Worm (Caenorhabditis elegans): Measurements from ENCODE around the gene wdr-46.

wdr-46 gene

DNA sequence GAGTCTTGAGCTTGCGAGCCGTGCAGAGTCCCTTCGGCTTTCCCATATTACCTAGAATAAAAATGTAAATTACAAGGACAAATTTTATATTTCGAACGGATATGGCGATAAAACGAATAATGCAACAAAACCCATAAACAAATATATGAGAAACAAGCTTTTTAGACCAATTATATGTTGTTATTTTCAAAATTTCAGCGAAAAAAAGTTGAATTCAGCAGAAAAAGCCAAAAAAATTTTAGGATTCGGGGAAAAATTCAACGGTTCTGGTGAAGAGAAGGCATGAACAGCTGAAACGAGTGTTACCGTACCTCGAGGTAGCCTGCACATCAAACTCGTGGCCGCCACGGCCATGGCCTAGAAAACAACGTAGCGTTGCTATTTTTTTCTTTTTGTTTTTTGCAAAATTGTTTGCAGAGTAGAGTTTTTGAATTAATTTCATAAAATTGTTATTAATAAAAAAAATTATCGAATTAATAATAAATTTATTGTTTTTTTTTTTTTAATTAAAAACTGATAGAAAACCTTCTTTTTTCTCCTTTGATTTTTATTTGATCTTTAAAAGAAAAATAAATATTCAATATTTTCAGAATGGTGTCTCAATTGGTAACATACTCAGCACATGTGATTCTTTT is 19.1 kb downstream of the wdr-46 start, which contains the start of the genes rps-23 and dpm-3 (continued):
- TF ChIP-seq unc-86 (tag; optimal IDR thresholded peaks at IDR 0.05) (peak; percentile 91), fkh-4 (tag; optimal IDR thresholded peaks at IDR 0.05; ENCODE audit: borderline replicate concordance) (peak; percentile 87), efl-1 (optimal IDR thresholded peaks at IDR 0.05) (peak; percentile 93 to 96), efl-1 (GFP tag; optimal IDR thresholded peaks at IDR 0.05 in 1 of 2) (peak; percentile 87 to 98), elt-2 (tag; optimal IDR thresholded peaks at IDR 0.05) (peak; percentile 79), hlh-17 (GFP tag; optimal IDR thresholded peaks at IDR 0.05; ENCODE audit: borderline replicate concordance) (no peak), pax-3 (tag; optimal IDR thresholded peaks at IDR 0.05) (peak; percentile 95), vab-15 (tag; optimal IDR thresholded peaks at IDR 0.05) (peak; percentile 94), F16B12.6 (tag; optimal IDR thresholded peaks at IDR 0.05) (peak; percentile 72), ceh-8 (GFP tag; optimal IDR thresholded peaks at IDR 0.05) (peak; percentile 46), lin-14 (GFP tag; optimal IDR thresholded peaks at IDR 0.05) (peak; percentile 94), Y116A8C.19 (tag; optimal IDR thresholded peaks at IDR 0.05; ENCODE audit: borderline replicate concordance) (peak; percentile 53), mef-2 (tag; optimal IDR thresholded peaks at IDR 0.05) (no peak), jun-1 (tag; optimal IDR thresholded peaks at IDR 0.05) (peak; percentile 86), C04F5.9 (tag; optimal IDR thresholded peaks at IDR 0.05) (peak; percentile 91), snpc-4 (tag; optimal IDR thresholded peaks at IDR 0.05) (peak; percentile 75), mep-1 (tag; optimal IDR thresholded peaks at IDR 0.05) (peak; percentile 98), snu-23 (GFP tag; optimal IDR thresholded peaks at IDR 0.05) (peak; percentile 96), unc-98 (GFP tag; IDR thresholded peaks at IDR 0.05) (peak; percentile 90), ceh-82 (tag; optimal IDR thresholded peaks at IDR 0.05) (peak; percentile 91 to 98 (median 93)), unc-62 (GFP tag; optimal IDR thresholded peaks at IDR 0.05) (no peak), nhr-47 (tag; optimal IDR thresholded peaks at IDR 0.05) (peak; percentile 96), nhr-28 (tag; optimal IDR thresholded peaks at IDR 0.05) (no peak), zag-1 (tag; optimal IDR thresholded peaks at IDR 0.05) (peak; percentile 65), xbp-1 (tag; optimal IDR thresholded peaks at IDR 0.05) (peak; percentile 94), nhr-90 (tag; optimal IDR thresholded peaks at IDR 0.05; ENCODE audit: poor library complexity) (peak; percentile 95), ztf-4 (tag; optimal IDR thresholded peaks at IDR 0.05) (peak; percentile 83), sptf-1 (tag; optimal IDR thresholded peaks at IDR 0.05) (no peak), dpl-1 (GFP tag; optimal IDR thresholded peaks at IDR 0.05) (peak; percentile 83 to 88 (median 87)), lsy-2 (tag; optimal IDR thresholded peaks at IDR 0.05) (peak; percentile 100), ces-1 (GFP tag; optimal IDR thresholded peaks at IDR 0.05) (no peak), C16A3.4 (tag; optimal IDR thresholded peaks at IDR 0.05) (peak; percentile 97), nhr-237 (tag; optimal IDR thresholded peaks at IDR 0.05) (peak; percentile 62)

- TF ChIP-seq ztf-4 (tag; optimal IDR thresholded peaks at IDR 0.05), result peak; percentile 56
- TF ChIP-seq lin-35 (GFP tag; optimal IDR thresholded peaks at IDR 0.05), result peak in 1 of 2 experiments; percentile 50
- TF ChIP-seq lsy-2 (tag; optimal IDR thresholded peaks at IDR 0.05), result peak; percentile 16 to 54
- TF ChIP-seq nhr-20 (tag; optimal IDR thresholded peaks at IDR 0.05), result peak; percentile 15
- TF ChIP-seq pqm-1 (tag; optimal IDR thresholded peaks at IDR 0.05), result no peak
- TF ChIP-seq dsc-1 (tag; optimal IDR thresholded peaks at IDR 0.05), result peak; percentile 45
- no peak for TF ChIP-seq fkh-10 (GFP tag; optimal IDR thresholded peaks at IDR 0.05)
- peak; percentile 67 for TF ChIP-seq grh-1 (GFP tag; IDR thresholded peaks at IDR 0.05)
- peak; percentile 15 for TF ChIP-seq jun-1 (tag; optimal IDR thresholded peaks at IDR 0.05)
- peak; percentile 23 to 28 for TF ChIP-seq efl-1 (optimal IDR thresholded peaks at IDR 0.05)
- peak in 1 of 2 experiments; percentile 6 for TF ChIP-seq efl-1 (GFP tag; optimal IDR thresholded peaks at IDR 0.05 in 1 of 2)
- TF ChIP-seq elt-3 (tag; optimal IDR thresholded peaks at IDR 0.05), result peak in 1 of 6 experiments; percentile 28
- TF ChIP-seq dpl-1 (GFP tag; optimal IDR thresholded peaks at IDR 0.05), result peak in 2 of 3 experiments; percentile 0 to 33
- TF ChIP-seq nhr-85 (tag), result peak; percentile 80
- TF ChIP-seq nhr-76 (tag; optimal IDR thresholded peaks at IDR 0.05), result no peak
- peak; percentile 99 for TF ChIP-seq blmp-1 (tag; optimal IDR thresholded peaks at IDR 0.05)
- peak; percentile 73 for TF ChIP-seq mep-1 (tag; optimal IDR thresholded peaks at IDR 0.05)
- TF ChIP-seq nhr-11 (tag; optimal IDR thresholded peaks at IDR 0.05), result no peak
- peak; percentile 19 for TF ChIP-seq nhr-90 (tag; optimal IDR thresholded peaks at IDR 0.05; ENCODE audit: poor library complexity)
- TF ChIP-seq C16A3.4 (tag; optimal IDR thresholded peaks at IDR 0.05), result no peak
- TF ChIP-seq snu-23 (GFP tag; optimal IDR thresholded peaks at IDR 0.05), result peak; percentile 18
- TF ChIP-seq efl-3 (GFP tag; optimal IDR thresholded peaks at IDR 0.05), result no peak
Measured at ce11 chrIV:12396645-12397258, 24.7 kb downstream of the wdr-46 start.

All from whole organism, L1 larva.